Worm (Caenorhabditis elegans) whole organism, L4/young adult: ENCODE results near the gene uvs-1.

Experiments
- W03F9.2 ChIP-seq: fragments of 150-350 bp; optimal IDR thresholded peaks from 2 replicates; lab custom pipeline; 2014; ENCODE audit warnings: missing biosample characterization, missing genetic modification characterization
- dao-5 ChIP-seq: sonication (generic microtip); optimal IDR thresholded peaks from 2 replicates; lab custom pipeline; 2016; ENCODE audit warnings: missing genotype, missing genetic modification characterization, moderate library complexity, missing compliant biosample characterization
- him-1 ChIP-seq: sonication (generic microtip); optimal IDR thresholded peaks from 2 replicates; lab custom pipeline; 2016; ENCODE audit warnings: missing genotype, missing genetic modification reagents, missing genetic modification characterization, missing compliant biosample characterization

DNA sequence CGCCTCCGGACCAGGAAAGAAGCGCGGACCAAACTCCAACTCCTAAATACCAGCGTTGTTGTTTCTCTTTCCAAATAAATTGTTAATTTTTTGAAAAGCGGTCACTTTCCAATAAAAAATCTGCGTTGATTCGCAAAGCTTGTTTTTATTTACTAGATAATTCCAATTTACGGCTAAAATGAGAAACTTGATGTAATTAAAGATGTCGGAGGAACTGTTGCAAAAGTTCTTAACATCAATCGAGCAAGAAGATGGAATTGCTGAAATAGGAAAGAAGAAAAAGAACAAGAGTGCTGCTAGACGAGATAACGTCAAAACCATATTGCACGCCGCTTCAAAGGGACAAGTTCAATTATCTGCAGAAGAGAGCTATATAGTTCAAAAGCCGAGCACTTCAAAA, 26.9 kb downstream of the uvs-1 start, which contains the start of gene C26F1.3:
- TF ChIP-seq him-1 (tag; lab: Kevin White, UChicago) (no peak), dao-5 (tag; lab: Kevin White, UChicago) (no peak), W03F9.2 (tag; lab: Kevin White, UChicago) (no peak)
